Worm (Caenorhabditis elegans): ENCODE data around the gene F10C1.9.

The F10C1.9 gene

ce11 chrII:5745088-5745487 lies at the start of gene F10C1.9:
F10C1.9 (minus strand) TSS chrII:5745284.
- no peak for TF ChIP-seq B0019.2 (GFP tag; conservative IDR thresholded peaks at IDR 0.05)
- TF ChIP-seq unc-130 (GFP tag; optimal IDR thresholded peaks at IDR 0.05): no peak
- no peak for TF ChIP-seq ztf-22 (GFP tag; optimal IDR thresholded peaks at IDR 0.05)
- TF ChIP-seq hlh-12 (tag; optimal IDR thresholded peaks at IDR 0.05): no peak
- no peak for TF ChIP-seq Y95B8A.8 (GFP tag; IDR thresholded peaks at IDR 0.05)
- TF ChIP-seq T07F8.4 (tag; optimal IDR thresholded peaks at IDR 0.05): no peak
- TF ChIP-seq madf-10 (tag; optimal IDR thresholded peaks at IDR 0.05): no peak
- no peak for TF ChIP-seq Y67H2A.10 (GFP tag; conservative IDR thresholded peaks at IDR 0.05)
- no peak for TF ChIP-seq pha-4 (tag; optimal IDR thresholded peaks at IDR 0.05)
- TF ChIP-seq zim-3 (tag; optimal IDR thresholded peaks at IDR 0.05): no peak
- no peak for TF ChIP-seq rpc-1 (optimal IDR thresholded peaks at IDR 0.05)
- TF ChIP-seq rpc-1 (tag; optimal IDR thresholded peaks at IDR 0.05): no peak
- TF ChIP-seq sea-2 (GFP tag; IDR thresholded peaks at IDR 0.05): no peak
- TF ChIP-seq nfya-1 (tag; optimal IDR thresholded peaks at IDR 0.05; ENCODE audit: borderline replicate concordance, insufficient read depth): no peak
- no peak for TF ChIP-seq lag-1 (GFP tag; IDR thresholded peaks at IDR 0.05)
- no peak for TF ChIP-seq K11D2.4 (GFP tag; IDR thresholded peaks at IDR 0.05)
- TF ChIP-seq snpc-1.3 (tag; optimal IDR thresholded peaks at IDR 0.05; ENCODE audit: insufficient read depth): no peak
- no peak for TF ChIP-seq atf-7 (tag; optimal IDR thresholded peaks at IDR 0.05)
- TF ChIP-seq attf-3 (GFP tag; conservative IDR thresholded peaks at IDR 0.05): no peak

ce11 chrII:5794195-5794594 lies 49.1 kb upstream of the F10C1.9 start, which contains the start of gene acdh-8:
acdh-8 (plus strand) TSS chrII:5794495.
- no peak for TF ChIP-seq F22D6.2 (tag; optimal IDR thresholded peaks at IDR 0.05)

DNA sequence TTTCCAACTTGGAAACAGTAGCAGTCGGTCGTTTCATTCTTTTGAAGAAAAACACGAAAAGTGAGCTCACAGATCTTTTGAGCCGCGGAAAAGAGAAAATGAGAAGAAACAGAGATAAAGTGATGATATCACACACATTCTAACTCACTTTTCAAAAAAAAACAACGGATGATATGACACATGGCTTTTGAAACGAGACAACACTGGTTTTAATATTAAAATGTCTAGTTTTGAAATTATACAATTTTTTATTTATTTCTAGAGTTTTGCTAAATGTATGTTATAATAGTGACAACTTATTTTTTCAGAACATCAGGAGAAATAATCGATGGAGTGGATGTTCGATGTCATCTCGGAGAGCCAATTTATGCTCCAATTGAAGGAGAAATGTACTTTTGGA lies 47.4 kb upstream of the F10C1.9 start, which contains the start of gene K05F1.14:
Gene K05F1.14 (minus strand): TSS at position 101 of the 400 bp plus-strand sequence.
- TF ChIP-seq C17E4.6 (GFP tag; IDR thresholded peaks at IDR 0.05) (no peak), ceh-58 (GFP tag; IDR thresholded peaks at IDR 0.05) (no peak), lin-26 (GFP tag; IDR thresholded peaks at IDR 0.05) (no peak), somi-1 (GFP tag; optimal IDR thresholded peaks at IDR 0.05) (no peak), zfh-2 (GFP tag; conservative IDR thresholded peaks at IDR 0.05) (no peak), lin-54 (GFP tag; optimal IDR thresholded peaks at IDR 0.05) (no peak), F37B4.10 (GFP tag; IDR thresholded peaks at IDR 0.05) (no peak), attf-5 (GFP tag; optimal IDR thresholded peaks at IDR 0.05) (no peak), repo-1 (tag; optimal IDR thresholded peaks at IDR 0.05) (no peak), ama-1 (optimal IDR thresholded peaks at IDR 0.05) (no peak), ama-1 (GFP tag; optimal IDR thresholded peaks at IDR 0.05) (no peak), B0019.2 (GFP tag; conservative IDR thresholded peaks at IDR 0.05) (no peak)

- TF ChIP-seq aptf-3 (GFP tag; IDR thresholded peaks at IDR 0.05): no peak
- TF ChIP-seq Y53G8AR.9 (GFP tag; conservative IDR thresholded peaks at IDR 0.05): no peak
- TF ChIP-seq ceh-100 (GFP tag; IDR thresholded peaks at IDR 0.05): no peak
- TF ChIP-seq egrh-3 (GFP tag; IDR thresholded peaks at IDR 0.05): no peak
- TF ChIP-seq ztf-3 (GFP tag; optimal IDR thresholded peaks at IDR 0.05): no peak
- TF ChIP-seq lin-35 (GFP tag; optimal IDR thresholded peaks at IDR 0.05): no peak
- TF ChIP-seq Y79H2A.3 (GFP tag; conservative IDR thresholded peaks at IDR 0.05): no peak
- TF ChIP-seq K12H6.12 (tag; optimal IDR thresholded peaks at IDR 0.05): no peak
- no peak for TF ChIP-seq B0336.3 (GFP tag; IDR thresholded peaks at IDR 0.05)
These were observed 45.3 kb upstream of the F10C1.9 start, which contains the start of gene lect-2 for ce11 chrII:5790313-5790773. lect-2 (plus strand) TSS chrII:5790723.
